Fruit fly (Drosophila melanogaster): Measurements from ENCODE around the gene MBD-like.

dm6 chr3R:9561121-9561520 lies 1.6 kb downstream of the MBD-like start:
- TF ChIP-seq sv (GFP tag; optimal IDR thresholded peaks at IDR 0.05), result no peak
- TF ChIP-seq pan (optimal IDR thresholded peaks at IDR 0.05), result no peak
- TF ChIP-seq lola (GFP tag; optimal IDR thresholded peaks at IDR 0.05), result no peak
- TF ChIP-seq Rel (GFP tag; optimal IDR thresholded peaks at IDR 0.05), result no peak
- no peak for TF ChIP-seq Rel (tag; optimal IDR thresholded peaks at IDR 0.05)
- TF ChIP-seq Abd-B (GFP tag; optimal IDR thresholded peaks at IDR 0.05), result no peak
- no peak for TF ChIP-seq Myc (optimal IDR thresholded peaks at IDR 0.05)
- no peak for TF ChIP-seq CG32264 (GFP tag; optimal IDR thresholded peaks at IDR 0.05)
- TF ChIP-seq dmrt93B (GFP tag; optimal IDR thresholded peaks at IDR 0.05), result no peak
- TF ChIP-seq sage (GFP tag; optimal IDR thresholded peaks at IDR 0.05), result no peak
- TF ChIP-seq OdsH (GFP tag; optimal IDR thresholded peaks at IDR 0.05), result no peak
- no peak for TF ChIP-seq usp (GFP tag; optimal IDR thresholded peaks at IDR 0.05)

Measured in whole organism, wandering third instar larva.